Fruit fly (Drosophila melanogaster) whole organism, embryonic: Measurements from ENCODE around the gene CG11839.

Experiments
- BEAF-32 ChIP-seq: fragments of 200-800 bp; sonication (Bioruptor generic); optimal IDR thresholded peaks from 3 replicates; lab custom pipeline; 2017; ENCODE audit warnings: missing biosample characterization, missing genetic modification characterization, mild to moderate bottlenecking, moderate library complexity, missing genetic modification reagents
- Blimp-1 ChIP-seq: fragments of 200-800 bp; sonication (Bioruptor generic); optimal IDR thresholded peaks from 3 replicates; lab custom pipeline; 2018; ENCODE audit warnings: missing biosample characterization, missing genetic modification characterization, mild to moderate bottlenecking, moderate library complexity, missing genetic modification reagents
- CG12155 ChIP-seq: fragments of 200-800 bp; sonication (Bioruptor generic); optimal IDR thresholded peaks from 3 replicates; lab custom pipeline; 2016; ENCODE audit warnings: missing biosample characterization, missing genetic modification characterization
- CG12219 ChIP-seq: fragments of 200-800 bp; sonication (Bioruptor generic); optimal IDR thresholded peaks from 3 replicates; lab custom pipeline; 2018; ENCODE audit warnings: missing biosample characterization, mild to moderate bottlenecking, missing genetic modification characterization
- CG12769 ChIP-seq: fragments of 200-800 bp; sonication (Bioruptor generic); optimal IDR thresholded peaks from 2 replicates; lab custom pipeline; 2019; ENCODE audit warnings: missing biosample characterization, mild to moderate bottlenecking, missing genetic modification characterization, moderate library complexity
- CG13894 ChIP-seq: fragments of 200-800 bp; sonication (Bioruptor generic); optimal IDR thresholded peaks from 3 replicates; lab custom pipeline; 2018; ENCODE audit warnings: missing biosample characterization, mild to moderate bottlenecking, missing genetic modification characterization, moderate library complexity
- CG14441 ChIP-seq: fragments of 200-800 bp; sonication (Bioruptor generic); IDR thresholded peaks from 2 replicates; pipeline ENCODE4 v1.3.6; 2022; ENCODE audit warnings: missing biosample characterization, missing genetic modification characterization
- CG1602 ChIP-seq: fragments of 200-800 bp; sonication (Bioruptor generic); optimal IDR thresholded peaks from 3 replicates; lab custom pipeline; 2016; ENCODE audit warnings: missing biosample characterization, missing genetic modification characterization
- CG17186 ChIP-seq: fragments of 200-800 bp; sonication (Bioruptor generic); optimal IDR thresholded peaks from 3 replicates; lab custom pipeline; 2017; ENCODE audit warnings: missing biosample characterization, missing genetic modification reagents, missing genetic modification characterization
- CG18262 ChIP-seq: fragments of 200-800 bp; optimal IDR thresholded peaks from 3 replicates; lab custom pipeline; 2019; ENCODE audit warnings: missing biosample characterization, mild to moderate bottlenecking, missing genetic modification characterization, moderate library complexity
- CG2202 ChIP-seq: fragments of 200-800 bp; sonication (Bioruptor generic); optimal IDR thresholded peaks from 2 replicates; lab custom pipeline; 2018; ENCODE audit warnings: missing biosample characterization, mild to moderate bottlenecking, missing genetic modification characterization
- CG30020 ChIP-seq: fragments of 200-800 bp; optimal IDR thresholded peaks from 2 replicates; lab custom pipeline; 2019; ENCODE audit warnings: missing biosample characterization, mild to moderate bottlenecking, missing genetic modification characterization, moderate library complexity
- CG6791 ChIP-seq: fragments of 200-800 bp; sonication (Bioruptor generic); IDR thresholded peaks from 3 replicates; pipeline ENCODE4 v1.3.6; 2022; ENCODE audit warnings: missing biosample characterization, missing genetic modification characterization; ENCODE audit not compliant: partially characterized antibody
- CG6854 ChIP-seq: fragments of 200-800 bp; sonication (Bioruptor generic); optimal IDR thresholded peaks from 3 replicates; lab custom pipeline; 2017; ENCODE audit warnings: missing biosample characterization, mild to moderate bottlenecking, missing genetic modification characterization
- CHES-1-like ChIP-seq: fragments of 200-800 bp; sonication (Bioruptor generic); optimal IDR thresholded peaks from 2 replicates; lab custom pipeline; 2016; ENCODE audit warnings: missing biosample characterization, missing genetic modification characterization
- Dip3 ChIP-seq: fragments of 200-800 bp; sonication (Bioruptor generic); optimal IDR thresholded peaks from 3 replicates; lab custom pipeline; 2016; ENCODE audit warnings: missing biosample characterization, missing genetic modification characterization
- Dp ChIP-seq: fragments of 200-800 bp; sonication (Bioruptor generic); optimal IDR thresholded peaks from 2 replicates; lab custom pipeline; 2018; ENCODE audit warnings: missing biosample characterization, mild to moderate bottlenecking, missing genetic modification characterization, moderate library complexity
- Eip74EF ChIP-seq, 2 experiments: fragments of 200-800 bp in 1 of 2; fragments of >200 bp in 1 of 2; sonication (Bioruptor generic) in 1 of 2; optimal IDR thresholded peaks; 2 replicates each; lab custom pipeline; 2017 to 2019; ENCODE audit warnings: missing biosample characterization in 2 of 2, missing genetic modification characterization in 2 of 2, mild to moderate bottlenecking in 1 of 2, moderate library complexity in 1 of 2
- HmgD ChIP-seq: fragments of 200-800 bp; sonication (Bioruptor generic); optimal IDR thresholded peaks from 3 replicates; lab custom pipeline; 2016; ENCODE audit warnings: missing biosample characterization, missing genetic modification characterization
- Hmr ChIP-seq: fragments of 200-800 bp; sonication (Bioruptor generic); optimal IDR thresholded peaks from 3 replicates; lab custom pipeline; 2017; ENCODE audit warnings: mild to moderate bottlenecking, missing biosample characterization, missing genetic modification reagents, missing genetic modification characterization
- Jarid2 ChIP-seq: fragments of 200-800 bp; sonication (Bioruptor generic); optimal IDR thresholded peaks from 3 replicates; lab custom pipeline; 2017; ENCODE audit warnings: mild to moderate bottlenecking, missing biosample characterization, missing genetic modification reagents, missing genetic modification characterization
- MESR4 ChIP-seq: fragments of 200-800 bp; sonication (Bioruptor generic); optimal IDR thresholded peaks from 2 replicates; lab custom pipeline; 2018; ENCODE audit warnings: missing biosample characterization, mild to moderate bottlenecking, missing genetic modification characterization, moderate library complexity
- MTF-1 ChIP-seq: fragments of 200-800 bp; sonication (Bioruptor generic); optimal IDR thresholded peaks from 2 replicates; lab custom pipeline; 2018; ENCODE audit warnings: missing biosample characterization, mild to moderate bottlenecking, missing genetic modification characterization, borderline replicate concordance
- PHDP ChIP-seq: fragments of 200-800 bp; sonication (Bioruptor generic); optimal IDR thresholded peaks from 3 replicates; lab custom pipeline; 2018; ENCODE audit warnings: missing biosample characterization, mild to moderate bottlenecking, missing genetic modification characterization, moderate library complexity
- Stat92E ChIP-seq, 3 experiments: fragments of >200 bp in 2 of 3; fragments of 200-800 bp in 1 of 3; sonication (Bioruptor generic) in 1 of 3; optimal IDR thresholded peaks; 2 replicates each; lab custom pipeline; 2017 to 2019; ENCODE audit warnings: missing biosample characterization in 3 of 3, missing genetic modification characterization in 3 of 3, mild to moderate bottlenecking in 1 of 3, moderate library complexity in 1 of 3
- Trl ChIP-seq, 3 experiments: fragments of >200 bp in 2 of 3; fragments of 200-800 bp in 1 of 3; sonication (Bioruptor generic) in 1 of 3; optimal IDR thresholded peaks; 2 replicates in 1 of 3; 3 replicates in 2 of 3; lab custom pipeline; 2016 to 2017; ENCODE audit warnings: missing biosample characterization in 1 of 3, missing genetic modification characterization in 1 of 3
- dimm ChIP-seq: fragments of 200-800 bp; sonication (Bioruptor generic); IDR thresholded peaks from 2 replicates; pipeline ENCODE4 v1.3.6; 2022; ENCODE audit warnings: missing biosample characterization, missing genetic modification characterization
- dysf ChIP-seq: fragments of 200-800 bp; sonication (Bioruptor generic); IDR thresholded peaks from 3 replicates; pipeline ENCODE4 v1.3.6; 2022; ENCODE audit warnings: missing biosample characterization, missing genetic modification characterization
- eve ChIP-seq, 2 experiments: fragments of >200 bp; optimal IDR thresholded peaks; 2 replicates each; lab custom pipeline; 2017; ENCODE audit warnings: missing biosample characterization in 2 of 2, missing genetic modification characterization in 2 of 2
- ftz-f1 ChIP-seq: fragments of 200-800 bp; sonication (Bioruptor generic); optimal IDR thresholded peaks from 2 replicates; lab custom pipeline; 2016; ENCODE audit warnings: missing biosample characterization, missing genetic modification characterization
- gfzf ChIP-seq: fragments of 200-800 bp; sonication (Bioruptor generic); optimal IDR thresholded peaks from 2 replicates; lab custom pipeline; 2016; ENCODE audit warnings: missing biosample characterization, mild to moderate bottlenecking, missing genetic modification characterization, moderate library complexity
- hkb ChIP-seq, 2 experiments: fragments of 200-800 bp in 1 of 2; fragments of >200 bp in 1 of 2; sonication (Bioruptor generic) in 1 of 2; IDR thresholded peaks in 1 of 2; optimal IDR thresholded peaks in 1 of 2; 2 replicates each; pipeline versions ENCODE4 v1.3.6 to Lab custom; 2017 to 2022; ENCODE audit warnings: missing biosample characterization in 1 of 2, missing genetic modification characterization in 1 of 2
- jumu ChIP-seq: fragments of 200-800 bp; sonication (Bioruptor generic); optimal IDR thresholded peaks from 3 replicates; lab custom pipeline; 2016; ENCODE audit warnings: missing biosample characterization, missing genetic modification characterization
- kah ChIP-seq: fragments of 200-800 bp; sonication (Bioruptor generic); optimal IDR thresholded peaks from 2 replicates; lab custom pipeline; 2018; ENCODE audit warnings: missing biosample characterization, mild to moderate bottlenecking, missing genetic modification characterization
- lbe ChIP-seq: fragments of 200-800 bp; sonication (Bioruptor generic); optimal IDR thresholded peaks from 2 replicates; lab custom pipeline; 2016; ENCODE audit warnings: missing biosample characterization, mild to moderate bottlenecking, missing genetic modification characterization
- pfk ChIP-seq: fragments of 200-800 bp; sonication (Bioruptor generic); optimal IDR thresholded peaks from 2 replicates; lab custom pipeline; 2018; ENCODE audit warnings: missing biosample characterization, mild to moderate bottlenecking, missing genetic modification characterization, moderate library complexity
- pros ChIP-seq: fragments of 200-800 bp; sonication (Bioruptor generic); optimal IDR thresholded peaks from 3 replicates; lab custom pipeline; 2019; ENCODE audit warnings: missing biosample characterization, mild to moderate bottlenecking, missing genetic modification characterization, moderate library complexity
- run ChIP-seq: fragments of 200-800 bp; sonication (Bioruptor generic); optimal IDR thresholded peaks from 3 replicates; lab custom pipeline; 2018; ENCODE audit warnings: missing biosample characterization, mild to moderate bottlenecking, missing genetic modification characterization
- sd ChIP-seq: fragments of 200-800 bp; sonication (Bioruptor generic); optimal IDR thresholded peaks from 3 replicates; lab custom pipeline; 2018; ENCODE audit warnings: missing biosample characterization, mild to moderate bottlenecking, missing genetic modification characterization, moderate library complexity
- slbo ChIP-seq: fragments of 200-800 bp; sonication (Bioruptor generic); IDR thresholded peaks from 2 replicates; pipeline ENCODE4 v1.3.6; 2022; ENCODE audit warnings: missing biosample characterization, missing genetic modification characterization
- stwl ChIP-seq: fragments of 200-800 bp; sonication (Bioruptor generic); optimal IDR thresholded peaks from 3 replicates; lab custom pipeline; 2018; ENCODE audit warnings: missing biosample characterization, mild to moderate bottlenecking, missing genetic modification characterization, moderate library complexity
- unpg ChIP-seq: fragments of 200-800 bp; sonication (Bioruptor generic); optimal IDR thresholded peaks from 3 replicates; lab custom pipeline; 2018; ENCODE audit warnings: missing biosample characterization, mild to moderate bottlenecking, missing genetic modification characterization, moderate library complexity
- vfl ChIP-seq: fragments of 200-800 bp; sonication (Bioruptor generic); optimal IDR thresholded peaks from 2 replicates; lab custom pipeline; 2016; ENCODE audit warnings: missing biosample characterization, missing genetic modification characterization
- wdn ChIP-seq: fragments of 200-800 bp; sonication (Bioruptor generic); IDR thresholded peaks from 2 replicates; pipeline ENCODE4 v1.3.6; 2022; ENCODE audit warnings: missing biosample characterization, missing genetic modification characterization
- z ChIP-seq: fragments of 200-800 bp; sonication (Bioruptor generic); IDR thresholded peaks from 3 replicates; pipeline ENCODE4 v1.3.6; 2022; ENCODE audit warnings: missing biosample characterization, missing genetic modification characterization
- zen ChIP-seq: fragments of 200-800 bp; sonication (Bioruptor generic); optimal IDR thresholded peaks from 3 replicates; lab custom pipeline; 2018; ENCODE audit warnings: missing biosample characterization, mild to moderate bottlenecking, missing genetic modification characterization, moderate library complexity

Gene CG11839

DNA sequence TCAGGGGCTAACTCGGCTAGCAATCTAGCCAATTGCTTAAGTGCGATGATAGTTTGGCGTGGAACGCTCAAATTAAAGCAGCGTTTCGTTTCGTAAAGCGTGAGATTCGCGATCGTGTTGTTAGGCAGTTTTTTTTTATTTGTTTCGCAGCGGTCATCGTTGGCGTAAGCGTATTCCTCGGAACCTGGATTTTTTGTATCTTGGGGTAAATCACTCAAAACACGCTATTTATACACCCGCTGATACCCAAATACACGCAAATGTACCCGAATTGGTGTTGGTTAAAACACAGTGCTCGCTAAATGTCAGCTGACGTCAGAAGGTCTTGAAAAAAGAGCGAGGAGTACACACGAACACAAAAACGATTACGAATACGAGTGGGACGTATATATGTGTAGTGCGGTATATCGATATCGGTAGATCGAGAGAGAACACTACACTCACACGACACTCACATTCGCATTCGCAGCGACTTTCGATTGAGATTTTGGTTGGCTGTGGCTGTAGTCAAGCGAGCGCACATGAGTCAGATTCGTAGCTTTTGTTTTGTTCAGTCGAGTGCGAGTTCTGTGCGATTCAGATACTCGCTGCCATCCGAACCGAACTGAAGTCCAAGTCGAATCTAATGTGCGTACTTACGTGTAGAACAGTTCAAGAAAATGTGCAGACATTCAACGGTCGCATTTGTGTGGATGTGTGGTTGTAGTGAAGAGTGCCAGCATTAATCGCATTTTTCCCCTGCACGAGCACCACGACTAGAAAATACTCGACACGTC is 19.8 kb upstream of the CG11839 start (continued):
- TF ChIP-seq sd (tag; lab: Kevin White, UChicago), result peak; percentile 58
- peak; percentile 5 for TF ChIP-seq Dip3 (GFP tag; lab: Kevin White, UChicago)
- TF ChIP-seq CG1602 (GFP tag; lab: Kevin White, UChicago), result no peak
- peak in 1 of 3 experiments; percentile 62 for TF ChIP-seq Stat92E (GFP tag; optimal IDR thresholded peaks at IDR 0.05; lab: Kevin White, UChicago)
- TF ChIP-seq pfk, result peak; percentile 94
- no peak for TF ChIP-seq zen (tag; lab: Kevin White, UChicago)
- peak; percentile 85 for TF ChIP-seq CG12155
- TF ChIP-seq Hmr, result peak; percentile 67
- peak; percentile 24 for TF ChIP-seq MTF-1 (GFP tag; lab: Kevin White, UChicago)
- peak; percentile 8 for TF ChIP-seq CG12219 (GFP tag; lab: Kevin White, UChicago)
- TF ChIP-seq eve (GFP tag; optimal IDR thresholded peaks at IDR 0.05; lab: Kevin White, UChicago), result peak in 1 of 2 experiments; percentile 28
- TF ChIP-seq CG2202 (tag; lab: Kevin White, UChicago), result peak; percentile 3
- peak in 1 of 2 experiments; percentile 35 for TF ChIP-seq Eip74EF (GFP tag; optimal IDR thresholded peaks at IDR 0.05; lab: Kevin White, UChicago)
- no peak for TF ChIP-seq slbo (GFP tag; lab: Robert Waterston, UW)
- TF ChIP-seq dysf (GFP tag; lab: Robert Waterston, UW), result no peak
- peak; percentile 10 for TF ChIP-seq HmgD (GFP tag; lab: Kevin White, UChicago)
- peak; percentile 56 for TF ChIP-seq MESR4 (GFP tag; lab: Kevin White, UChicago)
- TF ChIP-seq jumu (GFP tag; lab: Kevin White, UChicago), result peak; percentile 17
- TF ChIP-seq ftz-f1, result peak; percentile 46
- TF ChIP-seq CG13894 (tag; lab: Kevin White, UChicago), result peak; percentile 89
- peak; percentile 46 for TF ChIP-seq BEAF-32 (GFP tag; lab: Kevin White, UChicago)
- peak; percentile 18 for TF ChIP-seq CG18262
- TF ChIP-seq pros, result peak; percentile 50
- peak; percentile 49 to 84 for TF ChIP-seq Trl (optimal IDR thresholded peaks at IDR 0.05; lab: Kevin White, UChicago)
- peak; percentile 9 for TF ChIP-seq Trl (GFP tag; optimal IDR thresholded peaks at IDR 0.05; lab: Kevin White, UChicago)
- peak; percentile 55 for TF ChIP-seq Blimp-1 (GFP tag; lab: Kevin White, UChicago)
- TF ChIP-seq Jarid2 (GFP tag; lab: Kevin White, UChicago), result peak; percentile 85
- peak; percentile 42 for TF ChIP-seq PHDP
- peak; percentile 88 for TF ChIP-seq lbe (GFP tag; lab: Kevin White, UChicago)
- peak; percentile 17 for TF ChIP-seq kah
- peak; percentile 21 for TF ChIP-seq run (tag; lab: Kevin White, UChicago)
- no peak for TF ChIP-seq unpg (GFP tag; lab: Kevin White, UChicago)
- TF ChIP-seq z, result no peak
- peak; percentile 31 for TF ChIP-seq Dp
- TF ChIP-seq CG14441 (GFP tag; lab: Robert Waterston, UW), result no peak
- TF ChIP-seq stwl (tag; lab: Kevin White, UChicago), result peak; percentile 73
- peak; percentile 33 for TF ChIP-seq CG30020 (tag; lab: Kevin White, UChicago)
- no peak for TF ChIP-seq wdn (GFP tag; lab: Robert Waterston, UW)
- TF ChIP-seq CG6854, result peak; percentile 10
- TF ChIP-seq CG6791 (GFP tag; lab: Robert Waterston, UW), result no peak
- peak; percentile 73 for TF ChIP-seq CG12769
- TF ChIP-seq gfzf (GFP tag; lab: Kevin White, UChicago), result peak; percentile 49
- no peak for TF ChIP-seq hkb (optimal IDR thresholded peaks at IDR 0.05; lab: Kevin White, UChicago)
- TF ChIP-seq hkb (GFP tag; IDR thresholded peaks at IDR 0.05; lab: Robert Waterston, UW), result no peak
- no peak for TF ChIP-seq dimm (GFP tag; lab: Robert Waterston, UW)
- no peak for TF ChIP-seq vfl (GFP tag; lab: Kevin White, UChicago)
- peak; percentile 10 for TF ChIP-seq CHES-1-like (GFP tag; lab: Kevin White, UChicago)
- no peak for TF ChIP-seq CG17186 (GFP tag; lab: Kevin White, UChicago)
